Worm (Caenorhabditis elegans) whole organism, L4/young adult: ENCODE results near the gene epic-1.

Experiments used
- W03F9.2 ChIP-seq: fragments of 150-350 bp; optimal IDR thresholded peaks from 2 replicates; lab custom pipeline; 2014; ENCODE audit warnings: missing biosample characterization, missing genetic modification characterization
- dao-5 ChIP-seq: sonication (generic microtip); optimal IDR thresholded peaks from 2 replicates; lab custom pipeline; 2016; ENCODE audit warnings: missing genotype, missing genetic modification characterization, moderate library complexity, missing compliant biosample characterization
- him-1 ChIP-seq: sonication (generic microtip); optimal IDR thresholded peaks from 2 replicates; lab custom pipeline; 2016; ENCODE audit warnings: missing genotype, missing genetic modification reagents, missing genetic modification characterization, missing compliant biosample characterization

Gene epic-1

DNA sequence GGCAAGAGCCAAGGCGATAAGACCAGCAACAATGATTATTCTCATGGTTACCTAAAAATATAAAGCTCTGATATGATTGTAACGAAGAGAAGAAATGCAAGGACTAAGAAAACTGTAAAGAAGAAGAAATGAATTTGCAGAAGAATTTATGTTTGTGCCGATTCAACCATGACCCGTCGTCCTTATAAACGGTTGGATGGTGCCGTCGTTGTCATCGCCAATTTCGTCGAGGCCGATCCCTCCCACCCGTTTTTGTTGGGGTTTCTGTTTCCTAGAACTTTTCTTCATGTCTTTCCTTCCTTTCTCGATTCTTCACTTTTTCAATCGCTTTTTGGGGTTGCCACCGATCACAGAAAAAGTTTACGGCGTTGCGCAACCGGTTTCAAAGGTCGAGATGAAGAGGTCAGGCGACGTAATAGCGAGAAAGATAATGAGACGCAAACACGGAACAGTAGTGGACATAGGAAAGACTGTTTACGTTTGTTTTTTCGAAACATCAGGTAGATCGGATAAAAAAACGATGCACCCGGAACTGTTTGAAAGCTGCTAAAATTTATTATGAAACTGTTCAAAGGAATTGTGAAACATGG is at the start of gene epic-1:
Gene epic-1, minus strand, starts transcription at position 51 of the 590 bp plus-strand sequence.
- TF ChIP-seq W03F9.2 (no peak), dao-5 (tag; lab: Kevin White, UChicago) (no peak)

DNA sequence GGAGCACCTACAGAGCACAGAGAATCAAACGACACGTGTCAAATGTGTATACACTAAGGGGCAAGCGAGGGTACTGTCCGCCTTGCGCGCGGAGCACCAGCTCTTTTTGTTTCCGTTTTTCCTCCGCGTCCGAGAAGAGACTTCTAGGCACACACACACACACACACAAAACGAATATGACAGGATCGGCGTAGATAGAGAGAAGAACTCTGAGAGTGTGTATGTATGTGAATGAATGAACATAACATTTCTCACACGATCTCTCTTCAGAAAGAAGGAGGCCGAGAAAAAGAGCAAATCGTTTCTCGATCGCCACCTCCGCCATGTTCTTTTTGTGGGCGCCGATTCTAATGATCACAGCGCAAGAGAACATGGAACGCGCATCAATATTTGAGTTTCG is 19.0 kb upstream of the epic-1 start, which contains the start of gene nas-6:
Gene nas-6, minus strand, starts transcription at position 101 of the 400 bp plus-strand sequence.
- no peak for TF ChIP-seq him-1 (tag; lab: Kevin White, UChicago)
- TF ChIP-seq W03F9.2: no peak
- TF ChIP-seq dao-5 (tag; lab: Kevin White, UChicago): no peak

DNA sequence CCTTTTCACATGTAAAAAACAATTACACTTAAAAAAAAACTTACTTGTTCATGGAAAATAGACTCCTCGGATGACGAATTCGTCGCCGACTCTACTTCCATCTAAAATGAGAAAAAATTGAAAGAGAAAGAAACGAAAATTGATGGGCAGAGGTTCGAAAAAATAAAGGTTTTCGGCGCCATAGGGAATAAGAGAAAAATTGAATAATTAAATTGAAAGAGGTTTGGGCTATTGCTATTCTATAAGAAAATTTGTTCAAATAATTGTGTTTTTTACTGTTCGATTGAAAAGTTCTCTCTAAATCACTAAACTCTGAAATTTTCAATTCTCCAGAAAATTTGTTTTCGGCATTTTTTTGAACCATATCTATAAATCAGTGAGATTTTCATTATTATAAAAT is 11.5 kb upstream of the epic-1 start, which contains the start of gene rabr-2:
Gene rabr-2, minus strand, starts transcription at position 101 of the 400 bp plus-strand sequence.
- no peak for TF ChIP-seq dao-5 (tag; lab: Kevin White, UChicago)
- TF ChIP-seq W03F9.2: no peak
- no peak for TF ChIP-seq him-1 (tag; lab: Kevin White, UChicago)

- TF ChIP-seq him-1 (tag; lab: Kevin White, UChicago) (no peak), W03F9.2 (no peak), dao-5 (tag; lab: Kevin White, UChicago) (no peak)
These were observed 4.0 kb upstream of the epic-1 start, which contains the start of gene grl-24 for ce11 chrIV:17475743-17476142. Gene grl-24, minus strand, starts transcription at chrIV:17475843.

- TF ChIP-seq dao-5 (tag; lab: Kevin White, UChicago): no peak
- TF ChIP-seq W03F9.2: no peak
- TF ChIP-seq him-1 (tag; lab: Kevin White, UChicago): no peak
These were observed 3.5 kb upstream of the epic-1 start, which contains the start of gene F11E6.9 for ce11 chrIV:17475242-17475641. Gene F11E6.9, minus strand, starts transcription at chrIV:17475342.

ce11 chrIV:17474047-17474446 is 2.3 kb upstream of the epic-1 start:
- TF ChIP-seq dao-5 (tag; lab: Kevin White, UChicago) (no peak), W03F9.2 (no peak), him-1 (tag; lab: Kevin White, UChicago) (no peak)

DNA sequence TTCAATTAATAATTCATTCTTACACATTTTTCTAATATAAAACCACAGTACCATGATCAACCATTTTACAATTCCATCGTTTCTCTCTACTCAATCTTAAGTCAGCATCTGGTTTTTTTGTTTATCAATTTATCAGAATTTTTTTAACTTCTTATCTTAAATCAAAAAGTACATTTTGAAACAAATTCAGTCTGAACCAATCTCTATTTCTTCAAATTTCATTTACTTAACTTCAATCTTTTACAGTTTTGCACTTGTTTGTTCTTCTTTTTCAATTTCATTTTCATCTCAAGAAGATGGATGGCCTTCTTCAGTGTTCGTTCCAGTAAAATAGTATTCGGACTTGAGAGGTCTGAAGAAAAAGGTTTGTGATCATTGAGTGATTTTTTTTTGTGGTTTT is 1.3 kb upstream of the epic-1 start, which contains the start of gene gba-3:
Gene gba-3, plus strand, starts transcription at position 301 of the 400 bp plus-strand sequence.
- no peak for TF ChIP-seq W03F9.2
- no peak for TF ChIP-seq dao-5 (tag; lab: Kevin White, UChicago)
- TF ChIP-seq him-1 (tag; lab: Kevin White, UChicago): no peak

ce11 chrIV:17470096-17470602 is 1.6 kb downstream of the epic-1 start, which contains the start of gene F11E6.4:
Gene F11E6.4, minus strand, starts transcription at chrIV:17470354.
- TF ChIP-seq dao-5 (tag; lab: Kevin White, UChicago) (no peak), him-1 (tag; lab: Kevin White, UChicago) (no peak), W03F9.2 (no peak)

- TF ChIP-seq dao-5 (tag; lab: Kevin White, UChicago) (no peak), W03F9.2 (no peak), him-1 (tag; lab: Kevin White, UChicago) (no peak)
These were observed 3.9 kb downstream of the epic-1 start for ce11 chrIV:17467825-17468224.

DNA sequence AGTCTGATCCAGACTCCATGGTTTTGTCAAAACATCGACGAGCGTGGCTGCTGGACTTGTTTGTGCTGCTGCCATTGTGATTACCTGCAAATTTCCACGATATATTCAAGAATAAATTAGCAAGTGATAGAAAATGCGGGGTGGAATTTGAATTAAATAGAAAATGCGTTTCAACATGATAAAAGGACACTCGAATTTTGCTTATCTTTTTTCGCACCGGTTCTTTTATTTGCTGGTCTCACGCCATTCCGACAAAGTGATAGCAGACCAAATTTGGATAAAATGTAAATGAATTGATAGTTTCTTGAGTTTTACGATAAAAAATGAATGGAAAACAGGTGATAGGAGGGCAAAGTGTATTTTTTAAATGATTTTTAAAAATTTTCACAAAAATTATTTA is 4.4 kb downstream of the epic-1 start, which contains the start of gene elo-2:
Gene elo-2, minus strand, starts transcription at position 84 of the 400 bp plus-strand sequence.
- no peak for TF ChIP-seq W03F9.2
- no peak for TF ChIP-seq him-1 (tag; lab: Kevin White, UChicago)
- no peak for TF ChIP-seq dao-5 (tag; lab: Kevin White, UChicago)

DNA sequence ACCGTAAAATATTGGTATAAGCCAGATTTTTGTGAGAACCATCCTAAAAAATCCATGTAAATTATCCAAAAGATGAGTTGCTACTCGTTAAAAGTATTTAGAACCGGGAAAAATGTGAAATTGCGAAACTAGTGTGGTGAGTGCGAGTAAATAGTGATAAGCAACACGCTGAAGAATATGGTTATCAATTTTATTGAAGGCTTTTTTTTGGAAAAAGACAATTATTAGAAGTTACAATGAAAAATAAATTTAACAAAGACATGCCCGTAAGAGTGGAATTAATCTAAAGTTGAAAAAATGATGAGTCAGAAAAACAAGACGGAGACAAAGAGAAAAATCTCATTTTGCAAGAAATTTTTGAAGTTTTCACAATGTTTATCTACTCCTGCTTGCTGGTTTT is 5.8 kb downstream of the epic-1 start, which contains the start of gene F11E6.6:
Gene F11E6.6, minus strand, starts transcription at position 101 of the 400 bp plus-strand sequence.
- TF ChIP-seq him-1 (tag; lab: Kevin White, UChicago) (no peak), W03F9.2 (no peak), dao-5 (tag; lab: Kevin White, UChicago) (no peak)

- TF ChIP-seq W03F9.2 (no peak), dao-5 (tag; lab: Kevin White, UChicago) (no peak), him-1 (tag; lab: Kevin White, UChicago) (no peak)
These were observed 8.6 kb downstream of the epic-1 start, which contains the start of gene F11E6.10 for ce11 chrIV:17463108-17463608. Gene F11E6.10, minus strand, starts transcription at chrIV:17463158.

DNA sequence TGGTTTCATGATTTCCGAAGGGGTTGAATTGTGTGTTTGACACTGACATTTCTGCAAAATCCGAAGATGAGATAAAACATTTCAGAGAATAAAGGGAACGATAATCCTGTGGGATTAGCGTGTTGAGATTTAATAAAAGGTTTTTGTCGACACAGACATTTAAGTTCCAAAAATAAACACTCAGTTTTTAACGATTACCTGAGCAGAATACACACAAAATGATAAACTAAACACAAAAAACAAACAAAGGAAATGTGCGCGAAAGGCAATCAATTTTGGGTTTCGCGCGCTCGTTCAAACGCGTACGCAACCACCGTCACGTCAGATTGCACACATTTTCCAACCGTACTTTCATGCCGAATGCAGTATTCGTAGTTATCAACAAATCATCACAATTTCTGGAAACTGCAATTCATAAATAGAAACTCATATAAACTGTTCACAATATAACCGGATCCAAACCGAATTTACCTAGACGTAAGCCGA is 10.5 kb downstream of the epic-1 start, which contains the start of gene rif-1.1:
Gene rif-1.1, minus strand, starts transcription at position 51 of the 486 bp plus-strand sequence.
- TF ChIP-seq W03F9.2 (no peak), dao-5 (tag; lab: Kevin White, UChicago) (no peak), him-1 (tag; lab: Kevin White, UChicago) (no peak)

DNA sequence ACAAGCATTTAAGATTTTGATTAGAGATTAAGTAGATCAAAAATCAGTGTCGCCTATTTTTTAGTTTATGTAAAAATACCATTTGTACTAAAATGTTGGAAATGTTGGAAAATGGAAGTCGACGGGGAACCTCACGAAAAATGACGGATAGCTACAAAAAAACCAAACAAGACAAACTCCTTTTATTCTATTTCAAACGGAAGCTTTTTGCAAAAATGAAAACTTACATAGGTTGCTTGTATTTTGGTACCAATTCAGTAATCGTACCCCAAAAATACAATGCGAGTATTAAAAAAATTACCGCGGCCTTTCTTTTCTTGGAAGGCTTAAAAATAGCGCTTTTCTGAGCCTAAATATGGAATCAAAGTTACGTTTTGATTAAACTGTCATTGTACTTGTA is 17.7 kb downstream of the epic-1 start:
- TF ChIP-seq him-1 (tag; lab: Kevin White, UChicago): no peak
- TF ChIP-seq W03F9.2: no peak
- no peak for TF ChIP-seq dao-5 (tag; lab: Kevin White, UChicago)
